Fruit fly (Drosophila melanogaster) whole organism, embryonic: ENCODE data around the gene Trim9.

Source experiments
- CG10267 ChIP-seq: fragments of 200-800 bp; sonication (Bioruptor generic); optimal IDR thresholded peaks from 2 replicates; lab custom pipeline; 2018; ENCODE audit warnings: missing biosample characterization, mild to moderate bottlenecking, missing genetic modification characterization, moderate library complexity
- CG11723 ChIP-seq: fragments of 200-800 bp; sonication (Bioruptor generic); optimal IDR thresholded peaks from 2 replicates; lab custom pipeline; 2017; ENCODE audit warnings: missing biosample characterization, mild to moderate bottlenecking, missing genetic modification characterization
- CG12391 ChIP-seq: fragments of 200-800 bp; sonication (Bioruptor generic); optimal IDR thresholded peaks from 3 replicates; lab custom pipeline; 2018; ENCODE audit warnings: missing biosample characterization, mild to moderate bottlenecking, missing genetic modification characterization, moderate library complexity
- CG12659 ChIP-seq: fragments of 200-800 bp; sonication (Bioruptor generic); optimal IDR thresholded peaks from 3 replicates; lab custom pipeline; 2017; ENCODE audit warnings: mild to moderate bottlenecking, missing biosample characterization, missing genetic modification reagents, missing genetic modification characterization
- CG13424 ChIP-seq: fragments of 200-800 bp; sonication (Bioruptor generic); optimal IDR thresholded peaks from 2 replicates; lab custom pipeline; 2019; ENCODE audit warnings: missing biosample characterization, mild to moderate bottlenecking, missing genetic modification characterization, moderate library complexity
- CG14014 ChIP-seq: fragments of 200-800 bp; sonication (Bioruptor generic); IDR thresholded peaks from 2 replicates; pipeline ENCODE4 v1.3.6; 2022; ENCODE audit warnings: missing biosample characterization, missing genetic modification characterization
- CG18619 ChIP-seq: fragments of 200-800 bp; sonication (Bioruptor generic); optimal IDR thresholded peaks from 3 replicates; lab custom pipeline; 2017; ENCODE audit warnings: missing biosample characterization, mild to moderate bottlenecking, missing genetic modification characterization
- CG2678 ChIP-seq: fragments of 200-800 bp; sonication (Bioruptor generic); optimal IDR thresholded peaks from 3 replicates; lab custom pipeline; 2019; ENCODE audit warnings: missing biosample characterization, mild to moderate bottlenecking, missing genetic modification characterization, moderate library complexity
- CG31441 ChIP-seq: fragments of 200-800 bp; sonication (Bioruptor generic); IDR thresholded peaks from 2 replicates; pipeline ENCODE4 v1.3.6; 2022; ENCODE audit warnings: missing biosample characterization, missing genetic modification characterization
- CG3847 ChIP-seq: fragments of 200-800 bp; sonication (Bioruptor generic); IDR thresholded peaks from 2 replicates; pipeline ENCODE4 v1.3.6; 2022; ENCODE audit warnings: missing biosample characterization, missing genetic modification characterization
- CG4360 ChIP-seq: fragments of 200-800 bp; sonication (Bioruptor generic); IDR thresholded peaks from 2 replicates; pipeline ENCODE4 v1.3.6; 2022; ENCODE audit warnings: missing biosample characterization, missing genetic modification characterization
- CG6683 ChIP-seq: fragments of 200-800 bp; sonication (Bioruptor generic); optimal IDR thresholded peaks from 2 replicates; lab custom pipeline; 2017; ENCODE audit warnings: missing biosample characterization, mild to moderate bottlenecking, missing genetic modification characterization, missing genetic modification reagents
- CG7556 ChIP-seq: fragments of 200-800 bp; sonication (Bioruptor generic); optimal IDR thresholded peaks from 2 replicates; lab custom pipeline; 2017; ENCODE audit warnings: missing biosample characterization, mild to moderate bottlenecking, missing genetic modification characterization
- CG9817 ChIP-seq: fragments of 200-800 bp; sonication (Bioruptor generic); optimal IDR thresholded peaks from 2 replicates; lab custom pipeline; 2018; ENCODE audit warnings: missing biosample characterization, mild to moderate bottlenecking, missing genetic modification characterization, moderate library complexity
- Dip2 ChIP-seq: fragments of 200-800 bp; sonication (Bioruptor generic); IDR thresholded peaks from 2 replicates; pipeline ENCODE4 v1.3.6; 2022; ENCODE audit warnings: missing biosample characterization, missing genetic modification characterization
- Mad ChIP-seq: fragments of 200-800 bp; sonication (Bioruptor generic); optimal IDR thresholded peaks from 2 replicates; lab custom pipeline; 2016; ENCODE audit warnings: missing biosample characterization, missing genetic modification characterization
- Meics ChIP-seq: fragments of 200-800 bp; sonication (Bioruptor generic); optimal IDR thresholded peaks from 2 replicates; lab custom pipeline; 2017; ENCODE audit warnings: missing biosample characterization, mild to moderate bottlenecking, missing genetic modification characterization
- NFAT ChIP-seq: fragments of 200-800 bp; sonication (Bioruptor generic); IDR thresholded peaks from 2 replicates; pipeline ENCODE4 v1.3.6; 2022; ENCODE audit warnings: missing biosample characterization, missing genetic modification characterization
- Oli ChIP-seq: fragments of 200-800 bp; sonication (Bioruptor generic); optimal IDR thresholded peaks from 2 replicates; lab custom pipeline; 2018; ENCODE audit warnings: missing biosample characterization, mild to moderate bottlenecking, missing genetic modification characterization, moderate library complexity
- Optix ChIP-seq: fragments of 200-800 bp; sonication (Bioruptor generic); IDR thresholded peaks from 3 replicates; pipeline ENCODE4 v1.3.6; 2022; ENCODE audit warnings: missing biosample characterization, missing genetic modification characterization
- PHDP ChIP-seq: fragments of 200-800 bp; sonication (Bioruptor generic); optimal IDR thresholded peaks from 3 replicates; lab custom pipeline; 2018; ENCODE audit warnings: missing biosample characterization, mild to moderate bottlenecking, missing genetic modification characterization, moderate library complexity
- Pdp1 ChIP-seq, 2 experiments: fragments of 200-800 bp; sonication (Bioruptor generic); optimal IDR thresholded peaks; 3 replicates each; lab custom pipeline; 2016; ENCODE audit warnings: missing biosample characterization in 2 of 2, missing genetic modification characterization in 2 of 2, mild to moderate bottlenecking in 1 of 2, moderate library complexity in 1 of 2
- Ptx1 ChIP-seq: fragments of 200-800 bp; sonication (Bioruptor generic); IDR thresholded peaks from 2 replicates; pipeline ENCODE4 v1.3.6; 2022; ENCODE audit warnings: missing biosample characterization, missing genetic modification characterization
- Rfx ChIP-seq: fragments of 200-800 bp; sonication (Bioruptor generic); IDR thresholded peaks from 2 replicates; pipeline ENCODE4 v1.3.6; 2022; ENCODE audit warnings: missing biosample characterization, missing genetic modification characterization
- Sox102F ChIP-seq: fragments of 200-800 bp; sonication (Bioruptor generic); optimal IDR thresholded peaks from 2 replicates; lab custom pipeline; 2018; ENCODE audit warnings: missing biosample characterization, mild to moderate bottlenecking, missing genetic modification characterization, moderate library complexity
- Trl ChIP-seq, 3 experiments: fragments of >200 bp in 2 of 3; fragments of 200-800 bp in 1 of 3; sonication (Bioruptor generic) in 1 of 3; optimal IDR thresholded peaks; 2 replicates in 1 of 3; 3 replicates in 2 of 3; lab custom pipeline; 2016 to 2017; ENCODE audit warnings: missing biosample characterization in 1 of 3, missing genetic modification characterization in 1 of 3
- al ChIP-seq: fragments of 200-800 bp; sonication (Bioruptor generic); IDR thresholded peaks from 2 replicates; pipeline ENCODE4 v1.3.6; 2022; ENCODE audit warnings: missing biosample characterization, missing genetic modification characterization
- ara ChIP-seq: fragments of 200-800 bp; sonication (Bioruptor generic); IDR thresholded peaks from 2 replicates; pipeline ENCODE4 v1.3.6; 2022; ENCODE audit warnings: missing biosample characterization, missing genetic modification characterization
- ci ChIP-seq: fragments of 200-800 bp; sonication (Bioruptor generic); IDR thresholded peaks from 3 replicates; pipeline ENCODE4 v1.3.6; 2022; ENCODE audit warnings: missing biosample characterization, missing genetic modification characterization
- dysf ChIP-seq: fragments of 200-800 bp; sonication (Bioruptor generic); IDR thresholded peaks from 3 replicates; pipeline ENCODE4 v1.3.6; 2022; ENCODE audit warnings: missing biosample characterization, missing genetic modification characterization
- fd3F ChIP-seq: fragments of 200-800 bp; sonication (Bioruptor generic); optimal IDR thresholded peaks from 2 replicates; lab custom pipeline; 2018; ENCODE audit warnings: missing biosample characterization, mild to moderate bottlenecking, missing genetic modification characterization, moderate library complexity
- fd96Cb ChIP-seq: fragments of 200-800 bp; sonication (Bioruptor generic); optimal IDR thresholded peaks from 2 replicates; lab custom pipeline; 2018; ENCODE audit warnings: missing biosample characterization, mild to moderate bottlenecking, missing genetic modification characterization, moderate library complexity
- gem ChIP-seq: fragments of 200-800 bp; sonication (Bioruptor generic); optimal IDR thresholded peaks from 2 replicates; lab custom pipeline; 2019; ENCODE audit warnings: missing biosample characterization, mild to moderate bottlenecking, missing genetic modification characterization, moderate library complexity
- gsb ChIP-seq: fragments of 200-800 bp; sonication (Bioruptor generic); IDR thresholded peaks from 2 replicates; pipeline ENCODE4 v1.3.6; 2022; ENCODE audit warnings: missing biosample characterization, missing genetic modification characterization
- hkb ChIP-seq, 2 experiments: fragments of 200-800 bp in 1 of 2; fragments of >200 bp in 1 of 2; sonication (Bioruptor generic) in 1 of 2; IDR thresholded peaks in 1 of 2; optimal IDR thresholded peaks in 1 of 2; 2 replicates each; pipeline versions ENCODE4 v1.3.6 to Lab custom; 2017 to 2022; ENCODE audit warnings: missing biosample characterization in 1 of 2, missing genetic modification characterization in 1 of 2
- kay ChIP-seq: fragments of 200-800 bp; sonication (Bioruptor generic); optimal IDR thresholded peaks from 2 replicates; lab custom pipeline; 2016; ENCODE audit warnings: missing biosample characterization, missing genetic modification characterization
- mam ChIP-seq: fragments of 200-800 bp; sonication (Bioruptor generic); optimal IDR thresholded peaks from 3 replicates; lab custom pipeline; 2016; ENCODE audit warnings: missing biosample characterization, missing genetic modification characterization
- mirr ChIP-seq: fragments of 200-800 bp; sonication (Bioruptor generic); optimal IDR thresholded peaks from 3 replicates; lab custom pipeline; 2018; ENCODE audit warnings: missing biosample characterization, mild to moderate bottlenecking, missing genetic modification characterization
- odd ChIP-seq: fragments of 200-800 bp; sonication (Bioruptor generic); optimal IDR thresholded peaks from 2 replicates; lab custom pipeline; 2017; ENCODE audit warnings: missing biosample characterization, mild to moderate bottlenecking, missing genetic modification characterization
- ro ChIP-seq: fragments of 200-800 bp; sonication (Bioruptor generic); IDR thresholded peaks from 2 replicates; pipeline ENCODE4 v1.3.6; 2022; ENCODE audit warnings: missing biosample characterization, missing genetic modification characterization
- sd ChIP-seq: fragments of 200-800 bp; sonication (Bioruptor generic); optimal IDR thresholded peaks from 3 replicates; lab custom pipeline; 2018; ENCODE audit warnings: missing biosample characterization, mild to moderate bottlenecking, missing genetic modification characterization, moderate library complexity
- seq ChIP-seq: fragments of 200-800 bp; sonication (Bioruptor generic); IDR thresholded peaks from 2 replicates; pipeline ENCODE4 v1.3.6; 2022; ENCODE audit warnings: missing biosample characterization, missing genetic modification characterization
- sisA ChIP-seq: fragments of 200-800 bp; sonication (Bioruptor generic); IDR thresholded peaks from 2 replicates; pipeline ENCODE4 v1.3.6; 2022; ENCODE audit warnings: missing biosample characterization, missing genetic modification characterization
- slou ChIP-seq: fragments of 200-800 bp; sonication (Bioruptor generic); optimal IDR thresholded peaks from 3 replicates; lab custom pipeline; 2016; ENCODE audit warnings: missing biosample characterization, missing genetic modification characterization
- stwl ChIP-seq: fragments of 200-800 bp; sonication (Bioruptor generic); optimal IDR thresholded peaks from 3 replicates; lab custom pipeline; 2018; ENCODE audit warnings: missing biosample characterization, mild to moderate bottlenecking, missing genetic modification characterization, moderate library complexity
- tio ChIP-seq: fragments of 200-800 bp; sonication (Bioruptor generic); optimal IDR thresholded peaks from 2 replicates; lab custom pipeline; 2017; ENCODE audit warnings: missing biosample characterization, missing genetic modification characterization, inconsistent platforms
- unpg ChIP-seq: fragments of 200-800 bp; sonication (Bioruptor generic); optimal IDR thresholded peaks from 3 replicates; lab custom pipeline; 2018; ENCODE audit warnings: missing biosample characterization, mild to moderate bottlenecking, missing genetic modification characterization, moderate library complexity

Gene Trim9

DNA sequence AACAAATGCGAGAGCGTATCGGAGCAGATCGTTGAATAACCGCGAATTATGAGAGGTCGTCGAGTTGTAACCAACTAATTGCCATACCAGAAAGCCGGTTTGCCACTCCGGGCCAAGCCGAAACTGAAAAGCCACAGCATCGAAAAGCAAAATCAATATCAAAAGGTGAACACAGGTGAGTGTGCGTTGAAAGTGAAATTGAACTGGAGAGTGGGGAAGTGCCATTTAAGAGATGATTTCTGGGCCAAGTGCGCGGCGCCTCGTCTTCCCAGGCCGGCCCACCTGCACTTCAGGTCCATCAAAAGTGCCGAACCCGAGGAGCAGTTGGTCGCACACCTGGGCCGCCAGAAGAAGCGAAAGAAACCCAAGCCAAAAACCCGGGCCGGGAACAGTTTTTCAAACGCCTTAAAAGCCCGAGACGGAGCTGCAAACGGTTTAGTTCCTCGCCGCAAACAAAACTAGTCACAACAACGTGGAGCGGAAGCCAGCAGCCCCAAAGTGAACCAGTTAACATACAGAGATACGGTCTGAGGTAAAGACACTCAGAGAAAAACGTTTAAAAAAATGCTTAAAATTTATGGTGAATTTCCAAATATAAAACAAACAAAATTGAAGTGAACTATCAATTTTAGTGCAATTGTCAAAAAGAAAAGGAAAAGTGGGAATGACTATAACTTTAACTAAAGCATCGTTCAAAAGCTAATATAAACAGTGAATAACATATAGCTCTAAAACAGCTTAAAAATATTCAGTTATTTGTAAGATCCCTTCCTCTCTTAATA lies 132.4 kb downstream of the Trim9 start, which contains the start of gene CG17104 (continued):
- TF ChIP-seq tio (GFP tag; lab: Kevin White, UChicago) (no peak), PHDP (peak; percentile 53), sisA (GFP tag; lab: Robert Waterston, UW) (no peak; the same call in 1 of the 2 replicates), CG10267 (tag; lab: Kevin White, UChicago) (peak; percentile 5), unpg (GFP tag; lab: Kevin White, UChicago) (peak; percentile 48), CG9817 (tag; lab: Kevin White, UChicago) (peak; percentile 5), Dip2 (no peak), CG12659 (GFP tag; lab: Kevin White, UChicago) (peak; percentile 33), ro (GFP tag; lab: Robert Waterston, UW) (no peak), Rfx (GFP tag; lab: Robert Waterston, UW) (peak; percentile 45; the same call in 1 of the 2 replicates), Trl (optimal IDR thresholded peaks at IDR 0.05; lab: Kevin White, UChicago) (no peak), Trl (GFP tag; optimal IDR thresholded peaks at IDR 0.05; lab: Kevin White, UChicago) (peak; percentile 9), sd (peak; percentile 35), gem (tag; lab: Kevin White, UChicago) (peak; percentile 66), Ptx1 (peak; percentile 36; the same call in 1 of the 2 replicates), CG12391 (tag; lab: Kevin White, UChicago) (peak; percentile 28), CG4360 (no peak), dysf (GFP tag; lab: Robert Waterston, UW) (peak; percentile 43; the same call in 1 of the 3 replicates), Mad (GFP tag; lab: Kevin White, UChicago) (no peak), CG3847 (0 out of 2 replicates have a peak, but pooled peaks have one; percentile 21), ci (GFP tag; lab: Robert Waterston, UW) (0 out of 3 replicates have a peak, but pooled peaks have one; percentile 14), al (GFP tag; lab: Robert Waterston, UW) (no peak), Meics (GFP tag; lab: Kevin White, UChicago) (peak; percentile 36), CG7556 (peak; percentile 32), CG2678 (tag; lab: Kevin White, UChicago) (peak; percentile 56), hkb (optimal IDR thresholded peaks at IDR 0.05; lab: Kevin White, UChicago) (no peak), hkb (GFP tag; IDR thresholded peaks at IDR 0.05; lab: Robert Waterston, UW) (peak; percentile 49; the same call in 1 of the 2 replicates), Sox102F (GFP tag; lab: Kevin White, UChicago) (peak; percentile 55), kay (GFP tag; lab: Kevin White, UChicago) (no peak), fd3F (GFP tag; lab: Kevin White, UChicago) (no peak), Optix (no peak), CG31441 (GFP tag; lab: Robert Waterston, UW) (0 out of 2 replicates have a peak, but pooled peaks have one; percentile 13), slou (GFP tag; lab: Kevin White, UChicago) (no peak), NFAT (GFP tag; lab: Robert Waterston, UW) (peak; percentile 15; the same call in 1 of the 2 replicates), seq (GFP tag; lab: Robert Waterston, UW) (no peak), CG13424 (tag; lab: Kevin White, UChicago) (peak; percentile 51), Oli (tag; lab: Kevin White, UChicago) (peak; percentile 49), Pdp1 (GFP tag; optimal IDR thresholded peaks at IDR 0.05; lab: Kevin White, UChicago) (peak in 1 of 2 experiments; percentile 7), CG6683 (GFP tag; lab: Kevin White, UChicago) (no peak), gsb (GFP tag; lab: Robert Waterston, UW) (no peak), odd (peak; percentile 7), stwl (tag; lab: Kevin White, UChicago) (no peak), mam (GFP tag; lab: Kevin White, UChicago) (peak; percentile 4), ara (no peak), CG14014 (GFP tag; lab: Robert Waterston, UW) (0 out of 2 replicates have a peak, but pooled peaks have one; percentile 8), CG18619 (GFP tag; lab: Kevin White, UChicago) (no peak), fd96Cb (tag; lab: Kevin White, UChicago) (no peak), mirr (no peak), CG11723 (GFP tag; lab: Kevin White, UChicago) (no peak)
